Worm (Caenorhabditis elegans) whole organism, L4 larva: Measurements from ENCODE around the gene cah-4.

Source experiments
- F26F4.8 ChIP-seq: fragments of 200-800 bp; sonication (Bioruptor generic); conservative IDR thresholded peaks from 2 replicates; pipeline ENCODE4 v1.3.6; 2022; ENCODE audit warnings: missing genetic modification characterization, missing compliant biosample characterization
- F44E2.7 ChIP-seq: fragments of 200-800 bp; sonication (Bioruptor generic); IDR thresholded peaks from 2 replicates; pipeline ENCODE4 v2.1.2; 2022; ENCODE audit warnings: missing genetic modification characterization, missing compliant biosample characterization
- T26A8.4 ChIP-seq: fragments of 200-800 bp; sonication (Bioruptor generic); IDR thresholded peaks from 2 replicates; pipeline ENCODE4 v1.3.6; 2022; ENCODE audit warnings: missing genetic modification characterization, missing compliant biosample characterization
- Y48G9A.11 ChIP-seq: fragments of 200-800 bp; sonication (Bioruptor generic); IDR thresholded peaks from 2 replicates; pipeline ENCODE4 v1.3.6; 2022; ENCODE audit warnings: missing genetic modification reagents, missing genetic modification characterization, missing compliant biosample characterization
- Y5F2A.4 ChIP-seq: fragments of 200-800 bp; sonication (Bioruptor generic); optimal IDR thresholded peaks from 2 replicates; lab custom pipeline; 2018; ENCODE audit warnings: mild to moderate bottlenecking, missing genetic modification characterization, missing compliant biosample characterization
- Y75B8A.6 ChIP-seq: fragments of 200-800 bp; sonication (Bioruptor generic); IDR thresholded peaks from 2 replicates; pipeline ENCODE4 v1.3.6; 2022; ENCODE audit warnings: missing genetic modification reagents, missing genetic modification characterization, missing compliant biosample characterization
- aha-1 ChIP-seq: fragments of 150-350 bp; peaks from one replicate; lab custom pipeline; 2014; ENCODE audit warnings: missing biosample characterization, missing genetic modification characterization
- aly-2 ChIP-seq: sonication (generic microtip); optimal IDR thresholded peaks from 2 replicates; lab custom pipeline; 2018; ENCODE audit warnings: missing biosample characterization, missing genetic modification characterization
- ama-1 ChIP-seq: fragments of 150-350 bp; optimal IDR thresholded peaks from 2 replicates; lab custom pipeline; 2014; ENCODE audit warnings: inconsistent platforms, mixed read lengths
- ceh-28 ChIP-seq: fragments of 150-350 bp; optimal IDR thresholded peaks from 2 replicates; lab custom pipeline; 2014; ENCODE audit warnings: missing biosample characterization, missing genetic modification reagents, missing genetic modification characterization
- ceh-62 ChIP-seq: sonication (generic microtip); optimal IDR thresholded peaks from 2 replicates; lab custom pipeline; 2017; ENCODE audit warnings: missing biosample characterization, missing genetic modification characterization
- cey-2 ChIP-seq: sonication (generic microtip); optimal IDR thresholded peaks from 3 replicates; lab custom pipeline; 2017; ENCODE audit warnings: missing genetic modification characterization, mild to moderate bottlenecking, missing compliant biosample characterization, antibody characterized with exemption, borderline replicate concordance; ENCODE audit not compliant: insufficient read depth
- ctbp-1 ChIP-seq: fragments of 200-800 bp; sonication (Bioruptor generic); IDR thresholded peaks from 2 replicates; pipeline ENCODE4 v1.3.6; 2022; ENCODE audit warnings: missing genetic modification reagents, missing genetic modification characterization, missing compliant biosample characterization
- daf-16 ChIP-seq, 3 experiments: sonication (generic microtip); optimal IDR thresholded peaks; 2 replicates each; lab custom pipeline; 2016 to 2017; ENCODE audit warnings: missing genetic modification characterization in 3 of 3, missing genetic modification reagents in 3 of 3, mild to moderate bottlenecking in 2 of 3, missing compliant biosample characterization in 2 of 3, missing biosample characterization in 1 of 3, moderate library complexity in 1 of 3
- dmd-8 ChIP-seq: fragments of 200-800 bp; sonication (Bioruptor generic); IDR thresholded peaks from 2 replicates; pipeline ENCODE4 v1.3.6; 2022; ENCODE audit warnings: missing genetic modification characterization, missing compliant biosample characterization
- dmd-9 ChIP-seq: fragments of 200-800 bp; sonication (Bioruptor generic); IDR thresholded peaks from 2 replicates; pipeline ENCODE4 v1.3.6; 2022; ENCODE audit warnings: missing genetic modification reagents, missing genetic modification characterization, missing compliant biosample characterization
- dpl-1 ChIP-seq: fragments of 150-350 bp; optimal IDR thresholded peaks from 2 replicates; lab custom pipeline; 2014; ENCODE audit warnings: missing biosample characterization, missing genetic modification reagents, missing genetic modification characterization
- dve-1 ChIP-seq: sonication (generic microtip); optimal IDR thresholded peaks from 2 replicates; lab custom pipeline; 2017; ENCODE audit warnings: antibody characterized with exemption, mild to moderate bottlenecking, missing genetic modification characterization, missing compliant biosample characterization; ENCODE audit not compliant: insufficient read depth
- egl-27 ChIP-seq: sonication (generic microtip); optimal IDR thresholded peaks from 3 replicates; lab custom pipeline; 2017; ENCODE audit warnings: missing biosample characterization, missing genetic modification reagents, missing genetic modification characterization
- egl-43 ChIP-seq: fragments of 200-800 bp; sonication (Bioruptor generic); IDR thresholded peaks from 2 replicates; pipeline ENCODE4 v1.3.6; 2022; ENCODE audit warnings: missing genetic modification reagents, missing genetic modification characterization, missing compliant biosample characterization
- fos-1 ChIP-seq: fragments of 150-350 bp; optimal IDR thresholded peaks from 2 replicates; lab custom pipeline; 2014; ENCODE audit warnings: missing biosample characterization, missing genetic modification characterization
- hlh-30 ChIP-seq: sonication (generic microtip); optimal IDR thresholded peaks from 2 replicates; lab custom pipeline; 2017; ENCODE audit warnings: antibody characterized with exemption, mild to moderate bottlenecking, missing genetic modification characterization, missing compliant biosample characterization; ENCODE audit not compliant: insufficient read depth
- hmg-1.1 ChIP-seq: fragments of 200-800 bp; sonication (Bioruptor generic); IDR thresholded peaks from 2 replicates; pipeline ENCODE4 v1.3.6; 2022; ENCODE audit warnings: missing genetic modification reagents, missing genetic modification characterization, missing compliant biosample characterization
- lin-1 ChIP-seq: fragments of 200-800 bp; sonication (Bioruptor generic); IDR thresholded peaks from 2 replicates; pipeline ENCODE4 v1.3.6; 2022; ENCODE audit warnings: missing genetic modification reagents, missing genetic modification characterization, missing compliant biosample characterization
- lin-15B ChIP-seq: fragments of 150-350 bp; sonication (generic microtip); optimal IDR thresholded peaks from 3 replicates; lab custom pipeline; 2014; ENCODE audit warnings: missing biosample characterization, missing genetic modification characterization
- lin-38 ChIP-seq: fragments of 200-800 bp; sonication (Bioruptor generic); IDR thresholded peaks from 2 replicates; pipeline ENCODE4 v1.3.6; 2022; ENCODE audit warnings: missing genetic modification reagents, missing genetic modification characterization, missing compliant biosample characterization
- madf-9 ChIP-seq: fragments of 200-800 bp; sonication (Bioruptor generic); conservative IDR thresholded peaks from 2 replicates; pipeline ENCODE4 v1.3.6; 2022; ENCODE audit warnings: missing genetic modification reagents, missing genetic modification characterization, missing compliant biosample characterization
- mdl-1 ChIP-seq, 2 experiments: fragments of 150-350 bp in 1 of 2; sonication (generic microtip) in 1 of 2; optimal IDR thresholded peaks; 2 replicates each; lab custom pipeline; 2014 to 2017; ENCODE audit warnings: missing biosample characterization in 2 of 2, missing genetic modification characterization in 2 of 2
- mes-2 ChIP-seq: sonication (generic microtip); optimal IDR thresholded peaks from 2 replicates; lab custom pipeline; 2016; ENCODE audit warnings: missing genotype, mild to moderate bottlenecking, missing genetic modification characterization, missing compliant biosample characterization; ENCODE audit not compliant: poor library complexity, severe bottlenecking
- nhr-10 ChIP-seq: fragments of 150-350 bp; optimal IDR thresholded peaks from 2 replicates; lab custom pipeline; 2014; ENCODE audit warnings: missing biosample characterization, missing genetic modification characterization
- nhr-11 ChIP-seq: fragments of 150-350 bp; optimal IDR thresholded peaks from 2 replicates; lab custom pipeline; 2014; ENCODE audit warnings: missing biosample characterization, missing genetic modification characterization
- nhr-25 ChIP-seq: sonication (generic microtip); optimal IDR thresholded peaks from 2 replicates; lab custom pipeline; 2017; ENCODE audit warnings: missing genetic modification characterization, mild to moderate bottlenecking, missing compliant biosample characterization, antibody characterized with exemption, moderate library complexity, borderline replicate concordance; ENCODE audit not compliant: insufficient read depth
- nhr-42 ChIP-seq: fragments of 200-800 bp; sonication (Bioruptor generic); IDR thresholded peaks from 2 replicates; pipeline ENCODE4 v1.3.6; 2022; ENCODE audit warnings: missing genetic modification characterization, missing compliant biosample characterization
- nhr-77 ChIP-seq: fragments of 150-350 bp; optimal IDR thresholded peaks from 2 replicates; lab custom pipeline; 2014; ENCODE audit warnings: missing biosample characterization, missing genetic modification characterization
- rbr-2 ChIP-seq: sonication (generic microtip); optimal IDR thresholded peaks from 2 replicates; lab custom pipeline; 2016; ENCODE audit warnings: missing genotype, missing genetic modification characterization, missing compliant biosample characterization
- set-16 ChIP-seq: fragments of 200-800 bp; sonication (Bioruptor generic); IDR thresholded peaks from 2 replicates; pipeline ENCODE4 v1.3.6; 2022; ENCODE audit warnings: missing genetic modification reagents, missing genetic modification characterization, missing compliant biosample characterization
- spr-1 ChIP-seq: sonication (generic microtip); optimal IDR thresholded peaks from 2 replicates; lab custom pipeline; 2016; ENCODE audit warnings: mild to moderate bottlenecking, missing genetic modification characterization, missing compliant biosample characterization
- tra-1 ChIP-seq: fragments of 200-800 bp; sonication (Bioruptor generic); IDR thresholded peaks from 2 replicates; pipeline ENCODE4 v1.3.6; 2022; ENCODE audit warnings: missing genetic modification reagents, missing genetic modification characterization, missing compliant biosample characterization
- unc-130 ChIP-seq: sonication (generic microtip); optimal IDR thresholded peaks from 2 replicates; lab custom pipeline; 2016; ENCODE audit warnings: missing genetic modification reagents, missing genetic modification characterization, missing compliant biosample characterization
- zip-11 ChIP-seq: fragments of 200-800 bp; sonication (Bioruptor generic); IDR thresholded peaks from 2 replicates; pipeline ENCODE4 v1.3.6; 2022; ENCODE audit warnings: missing genetic modification characterization, missing compliant biosample characterization
- zip-2 ChIP-seq: fragments of 150-350 bp; optimal IDR thresholded peaks from 2 replicates; lab custom pipeline; 2014; ENCODE audit warnings: missing biosample characterization, missing genetic modification characterization

The cah-4 gene

ce11 chrX:13569854-13570253 is 27.5 kb downstream of the cah-4 start, which contains the start of gene R01E6.7:
Gene R01E6.7 (minus strand): TSS chrX:13569954.
- no peak for TF ChIP-seq aly-2 (tag; lab: Kevin White, UChicago)
- TF ChIP-seq fos-1 (tag; lab: Kevin White, UChicago), result no peak
- no peak for TF ChIP-seq nhr-10
- no peak for TF ChIP-seq cey-2 (tag; lab: Kevin White, UChicago)
- TF ChIP-seq hmg-1.1 (GFP tag; lab: Robert Waterston, UW), result no peak
- no peak for TF ChIP-seq aha-1
- TF ChIP-seq F26F4.8 (GFP tag; lab: Robert Waterston, UW), result no peak
- TF ChIP-seq dmd-9, result no peak

- TF ChIP-seq spr-1, result no peak
Observed at ce11 chrX:13574029-13574428, 31.7 kb downstream of the cah-4 start.

- TF ChIP-seq madf-9 (GFP tag; lab: Robert Waterston, UW), result no peak
- TF ChIP-seq egl-27 (tag; lab: Kevin White, UChicago), result no peak
- no peak for TF ChIP-seq lin-38 (GFP tag; lab: Robert Waterston, UW)
- no peak for TF ChIP-seq tra-1
- TF ChIP-seq nhr-25 (tag; lab: Kevin White, UChicago), result no peak
- TF ChIP-seq, all 104 proteins: peak for 0
Observed at ce11 chrX:13578483-13578882, 36.1 kb downstream of the cah-4 start, which contains the start of gene F54B11.11. Gene F54B11.11 (plus strand): TSS chrX:13578783.

DNA sequence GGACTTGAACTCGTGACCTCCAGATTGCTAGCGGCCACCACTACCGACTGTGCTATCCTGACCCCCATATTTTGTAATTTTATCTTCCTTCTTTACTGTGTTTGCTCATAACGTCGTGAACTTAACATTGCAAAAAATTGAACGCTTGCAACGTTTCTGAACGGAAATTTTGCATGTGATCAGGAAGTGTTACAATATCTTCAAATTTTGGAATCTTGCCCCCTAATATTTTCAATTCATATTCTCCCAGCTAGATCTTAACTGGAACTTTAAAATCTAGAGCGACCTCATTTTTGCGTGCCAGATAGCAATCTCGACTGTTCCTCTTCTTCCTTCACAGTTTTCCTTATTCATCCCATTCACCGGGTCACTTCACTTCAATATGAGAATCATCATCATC is 39.4 kb downstream of the cah-4 start, which contains the start of gene F54B11.10:
TSS of gene F54B11.10 (plus strand) at position 301 of the 400 bp plus-strand sequence.
- TF ChIP-seq egl-43 (GFP tag; lab: Robert Waterston, UW) (no peak), ceh-28 (tag; lab: Kevin White, UChicago) (no peak), set-16 (GFP tag; lab: Robert Waterston, UW) (no peak), lin-1 (GFP tag; lab: Robert Waterston, UW) (no peak), dpl-1 (no peak), mes-2 (tag; lab: Kevin White, UChicago) (no peak), nhr-11 (no peak), dve-1 (tag; lab: Kevin White, UChicago) (no peak), zip-11 (GFP tag; lab: Robert Waterston, UW) (no peak), ceh-62 (tag; lab: Kevin White, UChicago) (no peak), nhr-10 (no peak), nhr-77 (no peak), lin-15B (tag; lab: Kevin White, UChicago) (no peak), Y48G9A.11 (GFP tag; lab: Robert Waterston, UW) (no peak)

- TF ChIP-seq lin-15B (tag; lab: Kevin White, UChicago) (no peak), T26A8.4 (GFP tag; lab: Robert Waterston, UW) (no peak; the same call in 1 of the 2 replicates), ama-1 (lab: Kevin White, UChicago) (no peak), cey-2 (tag; lab: Kevin White, UChicago) (no peak), nhr-11 (no peak), zip-2 (peak; percentile 4), hlh-30 (tag; lab: Kevin White, UChicago) (peak; percentile 61), nhr-42 (GFP tag; lab: Robert Waterston, UW) (0 out of 2 replicates have a peak, but pooled peaks have one; percentile 28), dmd-9 (no peak), Y5F2A.4 (no peak), Y75B8A.6 (GFP tag; lab: Robert Waterston, UW) (no peak), rbr-2 (tag; lab: Kevin White, UChicago) (peak; percentile 36), nhr-25 (tag; lab: Kevin White, UChicago) (peak; percentile 24), F44E2.7 (GFP tag; lab: Robert Waterston, UW) (no peak), spr-1 (peak; percentile 1), mes-2 (tag; lab: Kevin White, UChicago) (peak; percentile 60), dve-1 (tag; lab: Kevin White, UChicago) (peak; percentile 8), mdl-1 (tag; optimal IDR thresholded peaks at IDR 0.05; lab: Kevin White, UChicago) (peak in 1 of 2 experiments; percentile 47), ctbp-1 (no peak), dmd-8 (GFP tag; lab: Robert Waterston, UW) (no peak), hmg-1.1 (GFP tag; lab: Robert Waterston, UW) (peak; percentile 48; the same call in 1 of the 2 replicates), unc-130 (no peak), daf-16 (GFP tag; optimal IDR thresholded peaks at IDR 0.05; lab: Kevin White, UChicago) (peak; percentile 18 to 32), daf-16 (tag; optimal IDR thresholded peaks at IDR 0.05; lab: Kevin White, UChicago) (peak; percentile 80)
Observed at ce11 chrX:13583895-13584344, 41.5 kb downstream of the cah-4 start.
